Fruit fly (Drosophila melanogaster) whole organism, pupa: ENCODE data around the gene hh.
A peak's percentile ranks its signal among the peaks of the same experiment; 100 is the strongest.

Experiments used
- CG14655 ChIP-seq: fragments of 200-800 bp; sonication (Bioruptor generic); optimal IDR thresholded peaks from 3 replicates; lab custom pipeline; 2017; ENCODE audit warnings: mild to moderate bottlenecking, missing biosample characterization, missing genetic modification reagents, missing genetic modification characterization
- CG15710 ChIP-seq: fragments of 200-800 bp; sonication (Bioruptor generic); optimal IDR thresholded peaks from 2 replicates; lab custom pipeline; 2018; ENCODE audit warnings: missing biosample characterization, mild to moderate bottlenecking, missing genetic modification characterization, moderate library complexity
- CG17806 ChIP-seq: fragments of 200-800 bp; sonication (Bioruptor generic); optimal IDR thresholded peaks from 2 replicates; lab custom pipeline; 2018; ENCODE audit warnings: missing biosample characterization, mild to moderate bottlenecking, missing genetic modification characterization, moderate library complexity
- CG4496 ChIP-seq: fragments of 200-800 bp; sonication (Bioruptor generic); IDR thresholded peaks from 3 replicates; pipeline ENCODE4 v1.3.6; 2022; ENCODE audit warnings: missing biosample characterization, missing genetic modification characterization
- EcR ChIP-seq: fragments of 200-800 bp; sonication (Bioruptor generic); optimal IDR thresholded peaks from 3 replicates; lab custom pipeline; 2019; ENCODE audit warnings: missing biosample characterization, missing genetic modification characterization, mild to moderate bottlenecking, moderate library complexity, missing genetic modification reagents
- Ets98B ChIP-seq: fragments of 200-800 bp; sonication (Bioruptor generic); IDR thresholded peaks from 2 replicates; pipeline ENCODE4 v1.3.6; 2022; ENCODE audit warnings: missing biosample characterization, missing genetic modification characterization
- Pif1B ChIP-seq: fragments of 200-800 bp; sonication (Bioruptor generic); optimal IDR thresholded peaks from 3 replicates; lab custom pipeline; 2016; ENCODE audit warnings: missing biosample characterization, missing genetic modification characterization
- Snoo ChIP-seq: fragments of 200-800 bp; sonication (Bioruptor generic); optimal IDR thresholded peaks from 3 replicates; lab custom pipeline; 2017; ENCODE audit warnings: missing biosample characterization, mild to moderate bottlenecking, missing genetic modification characterization, inconsistent platforms
- gl ChIP-seq: fragments of 200-800 bp; sonication (Bioruptor generic); optimal IDR thresholded peaks from 2 replicates; lab custom pipeline; 2018; ENCODE audit warnings: missing biosample characterization, mild to moderate bottlenecking, missing genetic modification characterization
- rn ChIP-seq: fragments of 200-800 bp; sonication (Bioruptor generic); IDR thresholded peaks from 2 replicates; pipeline ENCODE4 v1.3.6; 2022; ENCODE audit warnings: missing biosample characterization, missing genetic modification characterization

DNA sequence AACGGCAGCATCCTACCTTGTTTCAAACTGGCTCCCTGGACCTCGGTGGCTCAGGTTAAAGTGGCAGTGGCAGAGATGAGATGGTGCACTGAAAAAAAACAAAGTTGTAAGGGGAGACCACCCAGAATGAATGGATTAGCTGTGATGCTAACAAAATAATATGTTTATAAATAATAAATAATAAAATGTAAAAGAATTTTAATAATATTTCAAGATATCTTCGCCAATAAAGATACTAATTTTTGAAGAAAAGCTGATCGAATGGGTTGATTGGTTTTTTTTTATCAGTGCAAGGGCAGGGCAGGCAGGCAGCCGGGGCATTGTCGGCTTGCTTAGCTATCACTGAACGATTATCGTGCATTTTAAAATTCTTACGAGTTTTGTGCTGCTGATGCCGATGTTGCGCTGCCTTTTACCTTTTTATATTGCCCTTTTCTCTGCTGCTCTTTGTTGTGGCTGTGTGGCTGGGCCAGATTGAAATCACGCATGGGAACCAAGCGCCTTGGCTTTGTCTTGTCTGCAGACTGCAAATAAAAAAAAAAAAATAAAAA, 7.4 kb upstream of the hh start:
- TF ChIP-seq CG17806: peak; percentile 89
- TF ChIP-seq rn (GFP tag; lab: Robert Waterston, UW): no peak; the same call in 1 of the 2 replicates
- TF ChIP-seq CG4496 (GFP tag; lab: Robert Waterston, UW): peak; percentile 57
- peak; percentile 67 for TF ChIP-seq gl (tag; lab: Kevin White, UChicago)
- TF ChIP-seq EcR: peak; percentile 71
- TF ChIP-seq CG15710 (tag; lab: Kevin White, UChicago): peak; percentile 90
- peak; percentile 86 for TF ChIP-seq Snoo (tag; lab: Kevin White, UChicago)
- peak; percentile 78 for TF ChIP-seq Pif1B
- peak; percentile 17; the same call in 1 of the 2 replicates for TF ChIP-seq Ets98B
- peak; percentile 81 for TF ChIP-seq CG14655 (GFP tag; lab: Kevin White, UChicago)
